Worm (Caenorhabditis elegans) whole organism, early embryonic: ENCODE data around the gene ttr-5.

Experiments
- B0310.2 ChIP-seq: sonication (generic microtip); optimal IDR thresholded peaks from 2 replicates; lab custom pipeline; 2016; ENCODE audit warnings: mild to moderate bottlenecking, missing genetic modification characterization, missing compliant biosample characterization
- F13C5.2 ChIP-seq: sonication (generic microtip); optimal IDR thresholded peaks from 2 replicates; lab custom pipeline; 2017; ENCODE audit warnings: mild to moderate bottlenecking, missing genetic modification characterization, inconsistent platforms, missing compliant biosample characterization
- aly-1 ChIP-seq: sonication (generic microtip); optimal IDR thresholded peaks from 2 replicates; lab custom pipeline; 2016; ENCODE audit warnings: missing genetic modification characterization, missing compliant biosample characterization
- ama-1 ChIP-seq: fragments of 150-350 bp; optimal IDR thresholded peaks from 2 replicates; lab custom pipeline; 2014
- ceh-13 ChIP-seq: fragments of 200-800 bp; sonication (Bioruptor generic); optimal IDR thresholded peaks from 2 replicates; lab custom pipeline; 2018; ENCODE audit warnings: mild to moderate bottlenecking, missing genetic modification characterization, missing compliant biosample characterization
- ceh-36 ChIP-seq: sonication (generic microtip); optimal IDR thresholded peaks from 2 replicates; lab custom pipeline; 2016; ENCODE audit warnings: missing genetic modification characterization, inconsistent platforms, missing compliant biosample characterization
- flt-1 ChIP-seq: fragments of 200-800 bp; sonication (Bioruptor generic); IDR thresholded peaks from 2 replicates; pipeline ENCODE4 v1.3.6; 2022; ENCODE audit warnings: missing genetic modification characterization, missing compliant biosample characterization
- hmg-4 ChIP-seq: fragments of 200-800 bp; sonication (Bioruptor generic); optimal IDR thresholded peaks from 2 replicates; lab custom pipeline; 2018; ENCODE audit warnings: mild to moderate bottlenecking, missing genetic modification characterization, missing compliant biosample characterization
- hnd-1 ChIP-seq: sonication (generic microtip); optimal IDR thresholded peaks from 2 replicates; lab custom pipeline; 2016; ENCODE audit warnings: missing genetic modification characterization, missing compliant biosample characterization
- pes-1 ChIP-seq: fragments of 200-800 bp; sonication (Bioruptor generic); IDR thresholded peaks from 2 replicates; pipeline ENCODE4 v1.3.6; 2022; ENCODE audit warnings: missing genetic modification reagents, missing genetic modification characterization, missing compliant biosample characterization
- scrt-1 ChIP-seq: fragments of 200-800 bp; sonication (Bioruptor generic); IDR thresholded peaks from 2 replicates; pipeline ENCODE4 v1.3.6; 2022; ENCODE audit warnings: missing genetic modification characterization, missing compliant biosample characterization
- tbx-11 ChIP-seq: fragments of 200-800 bp; sonication (Bioruptor generic); IDR thresholded peaks from 2 replicates; pipeline ENCODE4 v1.3.6; 2022; ENCODE audit warnings: missing genetic modification characterization, missing compliant biosample characterization
- tbx-37 ChIP-seq: fragments of 200-800 bp; sonication (Bioruptor generic); conservative IDR thresholded peaks from 2 replicates; pipeline ENCODE4 v1.3.6; 2022; ENCODE audit warnings: missing genetic modification reagents, missing genetic modification characterization, missing compliant biosample characterization
- tra-4 ChIP-seq: sonication (generic microtip); optimal IDR thresholded peaks from 2 replicates; lab custom pipeline; 2017; ENCODE audit warnings: missing genetic modification characterization, missing compliant biosample characterization

DNA sequence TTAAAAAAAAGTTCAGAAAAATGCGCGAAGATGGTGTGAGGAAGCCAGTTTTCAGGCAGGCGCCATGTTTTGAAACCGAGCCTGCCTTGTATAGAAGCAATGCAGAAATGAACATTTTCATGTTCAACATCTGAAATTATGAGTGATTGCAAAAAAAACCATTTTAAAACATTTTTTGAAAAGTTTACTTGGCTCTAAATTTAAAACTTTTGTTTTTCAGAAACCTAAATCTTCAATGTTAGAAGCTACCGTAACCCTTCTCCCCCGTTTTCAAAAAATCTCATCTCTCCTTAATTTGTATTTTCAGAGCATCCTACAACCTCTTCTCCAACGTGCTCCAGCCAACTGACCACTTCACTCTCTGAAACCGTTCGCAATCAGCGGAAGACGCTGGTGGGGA, 48.6 kb upstream of the ttr-5 start, which contains the start of gene fozi-1:
- TF ChIP-seq tbx-11 (GFP tag; lab: Robert Waterston, UW) (no peak), ama-1 (lab: Kevin White, UChicago) (no peak), F13C5.2 (tag; lab: Kevin White, UChicago) (no peak), tbx-37 (GFP tag; lab: Robert Waterston, UW) (no peak), hnd-1 (tag; lab: Kevin White, UChicago) (no peak), hmg-4 (GFP tag; lab: Kevin White, UChicago) (no peak), aly-1 (tag; lab: Kevin White, UChicago) (no peak), ceh-13 (no peak), pes-1 (GFP tag; lab: Robert Waterston, UW) (no peak), B0310.2 (tag; lab: Kevin White, UChicago) (no peak), flt-1 (no peak), scrt-1 (GFP tag; lab: Robert Waterston, UW) (no peak), tra-4 (tag; lab: Kevin White, UChicago) (no peak), ceh-36 (tag; lab: Kevin White, UChicago) (no peak)
